Fruit fly (Drosophila melanogaster) whole organism, embryonic: ENCODE results near the gene meigo.

Experiments used
- Antp ChIP-seq: fragments of 200-800 bp; sonication (Bioruptor generic); optimal IDR thresholded peaks from 3 replicates; lab custom pipeline; 2016; ENCODE audit warnings: missing biosample characterization, missing genetic modification characterization
- BEAF-32 ChIP-seq: fragments of 200-800 bp; sonication (Bioruptor generic); optimal IDR thresholded peaks from 3 replicates; lab custom pipeline; 2017; ENCODE audit warnings: missing biosample characterization, missing genetic modification characterization, mild to moderate bottlenecking, moderate library complexity, missing genetic modification reagents
- CG10321 ChIP-seq: fragments of 200-800 bp; sonication (Bioruptor generic); IDR thresholded peaks from 2 replicates; pipeline ENCODE4 v1.3.6; 2022; ENCODE audit warnings: missing biosample characterization, missing genetic modification characterization
- CG10979 ChIP-seq: fragments of 200-800 bp; sonication (Bioruptor generic); optimal IDR thresholded peaks from 2 replicates; lab custom pipeline; 2018; ENCODE audit warnings: missing biosample characterization, mild to moderate bottlenecking, missing genetic modification characterization, moderate library complexity
- CG12391 ChIP-seq: fragments of 200-800 bp; sonication (Bioruptor generic); optimal IDR thresholded peaks from 3 replicates; lab custom pipeline; 2018; ENCODE audit warnings: missing biosample characterization, mild to moderate bottlenecking, missing genetic modification characterization, moderate library complexity
- CG13424 ChIP-seq: fragments of 200-800 bp; sonication (Bioruptor generic); optimal IDR thresholded peaks from 2 replicates; lab custom pipeline; 2019; ENCODE audit warnings: missing biosample characterization, mild to moderate bottlenecking, missing genetic modification characterization, moderate library complexity
- CG14965 ChIP-seq: fragments of 200-800 bp; sonication (Bioruptor generic); optimal IDR thresholded peaks from 2 replicates; lab custom pipeline; 2016; ENCODE audit warnings: missing biosample characterization, missing genetic modification characterization, borderline replicate concordance
- CG15601 ChIP-seq: fragments of 200-800 bp; sonication (Bioruptor generic); optimal IDR thresholded peaks from 3 replicates; lab custom pipeline; 2019; ENCODE audit warnings: missing biosample characterization, mild to moderate bottlenecking, missing genetic modification characterization, moderate library complexity
- CG18262 ChIP-seq: fragments of 200-800 bp; optimal IDR thresholded peaks from 3 replicates; lab custom pipeline; 2019; ENCODE audit warnings: missing biosample characterization, mild to moderate bottlenecking, missing genetic modification characterization, moderate library complexity
- CG18599 ChIP-seq: fragments of 200-800 bp; sonication (Bioruptor generic); optimal IDR thresholded peaks from 3 replicates; lab custom pipeline; 2017; ENCODE audit warnings: missing biosample characterization, missing genetic modification characterization, mild to moderate bottlenecking, moderate library complexity, missing genetic modification reagents
- CG18619 ChIP-seq: fragments of 200-800 bp; sonication (Bioruptor generic); optimal IDR thresholded peaks from 3 replicates; lab custom pipeline; 2017; ENCODE audit warnings: missing biosample characterization, mild to moderate bottlenecking, missing genetic modification characterization
- CG2116 ChIP-seq: fragments of 200-800 bp; sonication (Bioruptor generic); optimal IDR thresholded peaks from 3 replicates; lab custom pipeline; 2018; ENCODE audit warnings: missing biosample characterization, mild to moderate bottlenecking, missing genetic modification characterization
- CG30020 ChIP-seq: fragments of 200-800 bp; optimal IDR thresholded peaks from 2 replicates; lab custom pipeline; 2019; ENCODE audit warnings: missing biosample characterization, mild to moderate bottlenecking, missing genetic modification characterization, moderate library complexity
- CG30403 ChIP-seq: fragments of 200-800 bp; sonication (Bioruptor generic); optimal IDR thresholded peaks from 3 replicates; lab custom pipeline; 2016; ENCODE audit warnings: missing biosample characterization, missing genetic modification characterization
- CG7745 ChIP-seq: fragments of 200-800 bp; sonication (Bioruptor generic); optimal IDR thresholded peaks from 2 replicates; lab custom pipeline; 2018; ENCODE audit warnings: missing biosample characterization, mild to moderate bottlenecking, missing genetic modification characterization, moderate library complexity
- CG7963 ChIP-seq: fragments of 200-800 bp; sonication (Bioruptor generic); IDR thresholded peaks from 3 replicates; pipeline ENCODE4 v1.3.6; 2022; ENCODE audit warnings: missing biosample characterization, missing genetic modification characterization; ENCODE audit not compliant: partially characterized antibody
- CG9817 ChIP-seq: fragments of 200-800 bp; sonication (Bioruptor generic); optimal IDR thresholded peaks from 2 replicates; lab custom pipeline; 2018; ENCODE audit warnings: missing biosample characterization, mild to moderate bottlenecking, missing genetic modification characterization, moderate library complexity
- CoRest ChIP-seq: fragments of 200-800 bp; sonication (Bioruptor generic); optimal IDR thresholded peaks from 3 replicates; lab custom pipeline; 2018; ENCODE audit warnings: missing biosample characterization, mild to moderate bottlenecking, missing genetic modification characterization, moderate library complexity
- D ChIP-seq, 2 experiments: fragments of 200-800 bp in 1 of 2; fragments of >200 bp in 1 of 2; sonication (Bioruptor generic) in 1 of 2; optimal IDR thresholded peaks; 2 replicates in 1 of 2; 3 replicates in 1 of 2; lab custom pipeline; 2017; ENCODE audit warnings: mild to moderate bottlenecking in 1 of 2, missing biosample characterization in 1 of 2, missing genetic modification characterization in 1 of 2, missing genetic modification reagents in 1 of 2
- HLH4C ChIP-seq: fragments of 200-800 bp; sonication (Bioruptor generic); IDR thresholded peaks from 3 replicates; pipeline ENCODE4 v1.3.6; 2022; ENCODE audit warnings: missing biosample characterization, missing genetic modification characterization; ENCODE audit not compliant: partially characterized antibody
- MBD-R2 ChIP-seq: fragments of 200-800 bp; sonication (Bioruptor generic); IDR thresholded peaks from 2 replicates; pipeline ENCODE4 v1.3.6; 2022; ENCODE audit warnings: missing biosample characterization, missing genetic modification characterization
- Mad ChIP-seq: fragments of 200-800 bp; sonication (Bioruptor generic); optimal IDR thresholded peaks from 2 replicates; lab custom pipeline; 2016; ENCODE audit warnings: missing biosample characterization, missing genetic modification characterization
- Nf-YC ChIP-seq: fragments of 200-800 bp; optimal IDR thresholded peaks from 3 replicates; lab custom pipeline; 2019; ENCODE audit warnings: missing biosample characterization, mild to moderate bottlenecking, missing genetic modification characterization, moderate library complexity
- Oli ChIP-seq: fragments of 200-800 bp; sonication (Bioruptor generic); optimal IDR thresholded peaks from 2 replicates; lab custom pipeline; 2018; ENCODE audit warnings: missing biosample characterization, mild to moderate bottlenecking, missing genetic modification characterization, moderate library complexity
- Ptx1 ChIP-seq: fragments of 200-800 bp; sonication (Bioruptor generic); IDR thresholded peaks from 2 replicates; pipeline ENCODE4 v1.3.6; 2022; ENCODE audit warnings: missing biosample characterization, missing genetic modification characterization
- Ssrp ChIP-seq: fragments of 200-800 bp; sonication (Bioruptor generic); optimal IDR thresholded peaks from 2 replicates; lab custom pipeline; 2018; ENCODE audit warnings: missing biosample characterization, mild to moderate bottlenecking, missing genetic modification characterization, moderate library complexity
- YL-1 ChIP-seq: fragments of 200-800 bp; sonication (Bioruptor generic); optimal IDR thresholded peaks from 3 replicates; lab custom pipeline; 2017; ENCODE audit warnings: missing biosample characterization, mild to moderate bottlenecking, missing genetic modification characterization
- chn ChIP-seq: fragments of 200-800 bp; sonication (Bioruptor generic); optimal IDR thresholded peaks from 2 replicates; lab custom pipeline; 2016; ENCODE audit warnings: missing biosample characterization, missing genetic modification characterization
- dpn ChIP-seq, 2 experiments: fragments of 200-800 bp; sonication (Bioruptor generic); optimal IDR thresholded peaks; 3 replicates each; lab custom pipeline; 2016; ENCODE audit warnings: missing biosample characterization in 2 of 2, missing genetic modification characterization in 2 of 2
- fd3F ChIP-seq: fragments of 200-800 bp; sonication (Bioruptor generic); optimal IDR thresholded peaks from 2 replicates; lab custom pipeline; 2018; ENCODE audit warnings: missing biosample characterization, mild to moderate bottlenecking, missing genetic modification characterization, moderate library complexity
- ftz-f1 ChIP-seq: fragments of 200-800 bp; sonication (Bioruptor generic); optimal IDR thresholded peaks from 2 replicates; lab custom pipeline; 2016; ENCODE audit warnings: missing biosample characterization, missing genetic modification characterization
- gce ChIP-seq: fragments of 200-800 bp; sonication (Bioruptor generic); IDR thresholded peaks from 3 replicates; pipeline ENCODE4 v1.3.6; 2022; ENCODE audit warnings: missing biosample characterization, missing genetic modification characterization
- gcm ChIP-seq: fragments of 200-800 bp; sonication (Bioruptor generic); optimal IDR thresholded peaks from 2 replicates; lab custom pipeline; 2019; ENCODE audit warnings: missing biosample characterization, mild to moderate bottlenecking, missing genetic modification characterization, moderate library complexity
- ind ChIP-seq: fragments of 200-800 bp; sonication (Bioruptor generic); optimal IDR thresholded peaks from 3 replicates; lab custom pipeline; 2016; ENCODE audit warnings: missing biosample characterization, missing genetic modification characterization
- insv ChIP-seq, 2 experiments: fragments of 200-800 bp; sonication (Bioruptor generic); optimal IDR thresholded peaks; 3 replicates each; lab custom pipeline; 2016 to 2018; ENCODE audit warnings: missing biosample characterization in 2 of 2, missing genetic modification characterization in 2 of 2
- inv ChIP-seq: fragments of 200-800 bp; sonication (Bioruptor generic); IDR thresholded peaks from 2 replicates; pipeline ENCODE4 v1.3.6; 2022; ENCODE audit warnings: missing biosample characterization, missing genetic modification characterization; ENCODE audit not compliant: partially characterized antibody
- lola ChIP-seq, 3 experiments: fragments of >200 bp in 2 of 3; fragments of 200-800 bp in 1 of 3; sonication (Bioruptor generic) in 1 of 3; optimal IDR thresholded peaks; 2 replicates each; lab custom pipeline; 2017 to 2019; ENCODE audit warnings: missing biosample characterization in 3 of 3, missing genetic modification characterization in 3 of 3, mild to moderate bottlenecking in 1 of 3, moderate library complexity in 1 of 3
- nerfin-1 ChIP-seq: fragments of 200-800 bp; sonication (Bioruptor generic); optimal IDR thresholded peaks from 3 replicates; lab custom pipeline; 2019; ENCODE audit warnings: missing biosample characterization, mild to moderate bottlenecking, missing genetic modification characterization, moderate library complexity
- phol ChIP-seq: fragments of 200-800 bp; sonication (Bioruptor generic); optimal IDR thresholded peaks from 3 replicates; lab custom pipeline; 2018; ENCODE audit warnings: missing biosample characterization, mild to moderate bottlenecking, missing genetic modification characterization, moderate library complexity
- pros ChIP-seq: fragments of 200-800 bp; sonication (Bioruptor generic); optimal IDR thresholded peaks from 3 replicates; lab custom pipeline; 2019; ENCODE audit warnings: missing biosample characterization, mild to moderate bottlenecking, missing genetic modification characterization, moderate library complexity
- row ChIP-seq: fragments of 200-800 bp; sonication (Bioruptor generic); IDR thresholded peaks from 3 replicates; pipeline ENCODE4 v1.3.6; 2022; ENCODE audit warnings: missing biosample characterization, missing genetic modification characterization
- run ChIP-seq: fragments of 200-800 bp; sonication (Bioruptor generic); optimal IDR thresholded peaks from 3 replicates; lab custom pipeline; 2018; ENCODE audit warnings: missing biosample characterization, mild to moderate bottlenecking, missing genetic modification characterization
- sens ChIP-seq: fragments of 200-800 bp; sonication (Bioruptor generic); peaks from one replicate; lab custom pipeline; 2016; ENCODE audit warnings: missing biosample characterization, missing genetic modification characterization
- sna ChIP-seq: fragments of 200-800 bp; sonication (Bioruptor generic); IDR thresholded peaks from 2 replicates; pipeline ENCODE4 v1.3.6; 2022; ENCODE audit warnings: missing biosample characterization, missing genetic modification characterization; ENCODE audit not compliant: partially characterized antibody
- so ChIP-seq: fragments of 200-800 bp; sonication (Bioruptor generic); IDR thresholded peaks from 3 replicates; pipeline ENCODE4 v1.3.6; 2022; ENCODE audit warnings: missing biosample characterization, missing genetic modification characterization
- stwl ChIP-seq: fragments of 200-800 bp; sonication (Bioruptor generic); optimal IDR thresholded peaks from 3 replicates; lab custom pipeline; 2018; ENCODE audit warnings: missing biosample characterization, mild to moderate bottlenecking, missing genetic modification characterization, moderate library complexity
- ttk ChIP-seq: fragments of 200-800 bp; sonication (Bioruptor generic); IDR thresholded peaks from 2 replicates; pipeline ENCODE4 v2.1.2; 2022; ENCODE audit warnings: missing biosample characterization, missing genetic modification characterization
- zen ChIP-seq: fragments of 200-800 bp; sonication (Bioruptor generic); optimal IDR thresholded peaks from 3 replicates; lab custom pipeline; 2018; ENCODE audit warnings: missing biosample characterization, mild to moderate bottlenecking, missing genetic modification characterization, moderate library complexity

Gene meigo

DNA sequence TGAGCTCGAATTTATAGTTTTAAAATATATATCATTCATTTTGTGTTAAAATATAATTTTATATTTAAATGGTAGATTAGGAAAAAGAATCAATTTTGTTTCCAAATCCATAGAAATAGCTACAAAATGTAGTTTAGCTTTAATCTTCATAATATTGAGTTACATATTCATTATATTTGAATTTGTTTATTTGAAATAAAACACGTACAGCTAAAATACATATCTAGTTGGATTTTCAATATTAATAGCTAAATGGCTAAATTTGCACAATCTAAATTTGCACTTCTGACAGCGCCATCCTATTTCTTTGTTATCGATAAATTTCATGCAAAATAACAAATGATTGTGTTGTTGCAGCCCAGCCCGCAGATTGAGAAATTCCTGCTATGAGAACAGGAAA lies 4.1 kb upstream of the meigo start, which contains the start of gene Usp8:
Usp8 (plus strand) TSS at position 312 of the 400 bp plus-strand sequence.
- TF ChIP-seq HLH4C (0 out of 3 replicates have a peak, but pooled peaks have one; percentile 47), CG13424 (tag; lab: Kevin White, UChicago) (peak; percentile 62), Ssrp (tag; lab: Kevin White, UChicago) (peak; percentile 44), CG10979 (peak; percentile 39), row (GFP tag; lab: Robert Waterston, UW) (peak; percentile 80), CoRest (tag; lab: Kevin White, UChicago) (peak; percentile 68), Mad (GFP tag; lab: Kevin White, UChicago) (no peak), sens (GFP tag; lab: Kevin White, UChicago) (peak; percentile 18), gcm (GFP tag; lab: Kevin White, UChicago) (peak; percentile 23), lola (GFP tag; optimal IDR thresholded peaks at IDR 0.05; lab: Kevin White, UChicago) (peak in 1 of 3 experiments; percentile 63), CG18599 (no peak), pros (no peak), sna (no peak), phol (tag; lab: Kevin White, UChicago) (peak; percentile 68), CG7745 (tag; lab: Kevin White, UChicago) (no peak), CG30020 (tag; lab: Kevin White, UChicago) (peak; percentile 64), run (no peak), CG12391 (tag; lab: Kevin White, UChicago) (peak; percentile 76), insv (GFP tag; optimal IDR thresholded peaks at IDR 0.05; lab: Kevin White, UChicago) (peak in 1 of 2 experiments; percentile 26), fd3F (GFP tag; lab: Kevin White, UChicago) (no peak), gce (GFP tag; lab: Robert Waterston, UW) (no peak), CG18619 (GFP tag; lab: Kevin White, UChicago) (peak; percentile 8), Ptx1 (GFP tag; lab: Robert Waterston, UW) (peak; percentile 25; the same call in 1 of the 2 replicates), CG10321 (no peak), CG15601 (peak; percentile 1), nerfin-1 (peak; percentile 11), CG2116 (peak; percentile 74), BEAF-32 (GFP tag; lab: Kevin White, UChicago) (peak; percentile 13), CG30403 (GFP tag; lab: Kevin White, UChicago) (peak; percentile 65), CG18262 (tag; lab: Kevin White, UChicago) (peak; percentile 60), MBD-R2 (peak; percentile 43; the same call in 1 of the 2 replicates), Nf-YC (peak; percentile 54), CG7963 (no peak), ind (GFP tag; lab: Kevin White, UChicago) (no peak), CG14965 (GFP tag; lab: Kevin White, UChicago) (no peak), D (optimal IDR thresholded peaks at IDR 0.05; lab: Kevin White, UChicago) (no peak), D (GFP tag; optimal IDR thresholded peaks at IDR 0.05; lab: Kevin White, UChicago) (no peak), ftz-f1 (GFP tag; lab: Kevin White, UChicago) (no peak), CG9817 (tag; lab: Kevin White, UChicago) (peak; percentile 24), YL-1 (peak; percentile 20), stwl (tag; lab: Kevin White, UChicago) (peak; percentile 17), so (GFP tag; lab: Robert Waterston, UW) (no peak), Antp (no peak), Oli (tag; lab: Kevin White, UChicago) (peak; percentile 11), inv (no peak), zen (peak; percentile 26), chn (GFP tag; lab: Kevin White, UChicago) (no peak), ttk (GFP tag; lab: Robert Waterston, UW) (no peak), dpn (GFP tag; optimal IDR thresholded peaks at IDR 0.05; lab: Kevin White, UChicago) (peak in 1 of 2 experiments; percentile 22)
